Worm (Caenorhabditis elegans) whole organism, mixed stage, embryonic: Measurements from ENCODE around the gene srg-51.

ENCODE experiments used
- ces-1 ChIP-seq: fragments of 150-350 bp; optimal IDR thresholded peaks from 2 replicates; lab custom pipeline; 2014; ENCODE audit warnings: missing biosample characterization, missing genetic modification reagents, missing genetic modification characterization
- cnd-1 ChIP-seq: fragments of 200-800 bp; sonication (Bioruptor generic); optimal IDR thresholded peaks from 2 replicates; lab custom pipeline; 2018; ENCODE audit warnings: mild to moderate bottlenecking, missing genetic modification characterization, missing compliant biosample characterization
- drap-1 ChIP-seq: fragments of 200-800 bp; sonication (Bioruptor generic); optimal IDR thresholded peaks from 3 replicates; lab custom pipeline; 2018; ENCODE audit warnings: mild to moderate bottlenecking, missing genetic modification characterization, missing compliant biosample characterization
- ham-2 ChIP-seq: fragments of 200-800 bp; sonication (Bioruptor generic); optimal IDR thresholded peaks from 2 replicates; lab custom pipeline; 2018; ENCODE audit warnings: mild to moderate bottlenecking, missing genetic modification characterization, missing compliant biosample characterization
- lin-13 ChIP-seq: fragments of 150-350 bp; optimal IDR thresholded peaks from 2 replicates; lab custom pipeline; 2014; ENCODE audit warnings: missing biosample characterization, missing genetic modification characterization
- nhr-12 ChIP-seq: fragments of 150-350 bp; optimal IDR thresholded peaks from 2 replicates; lab custom pipeline; 2014; ENCODE audit warnings: missing biosample characterization, missing genetic modification characterization
- nhr-2 ChIP-seq: fragments of 150-350 bp; optimal IDR thresholded peaks from 2 replicates; lab custom pipeline; 2014; ENCODE audit warnings: missing biosample characterization, missing genetic modification characterization
- nhr-237 ChIP-seq: fragments of 150-350 bp; optimal IDR thresholded peaks from 2 replicates; lab custom pipeline; 2014; ENCODE audit warnings: missing biosample characterization, missing genetic modification characterization
- snpc-4 ChIP-seq: fragments of 150-350 bp; optimal IDR thresholded peaks from 2 replicates; lab custom pipeline; 2014; ENCODE audit warnings: missing biosample characterization, missing genetic modification characterization
- unc-120 ChIP-seq: sonication (generic microtip); optimal IDR thresholded peaks from 2 replicates; lab custom pipeline; 2017; ENCODE audit warnings: missing genetic modification characterization, missing compliant biosample characterization; ENCODE audit not compliant: poor library complexity, severe bottlenecking
- unc-62 ChIP-seq: fragments of 150-350 bp; optimal IDR thresholded peaks from 2 replicates; lab custom pipeline; 2014; ENCODE audit warnings: missing biosample characterization, missing genetic modification reagents, missing genetic modification characterization

DNA sequence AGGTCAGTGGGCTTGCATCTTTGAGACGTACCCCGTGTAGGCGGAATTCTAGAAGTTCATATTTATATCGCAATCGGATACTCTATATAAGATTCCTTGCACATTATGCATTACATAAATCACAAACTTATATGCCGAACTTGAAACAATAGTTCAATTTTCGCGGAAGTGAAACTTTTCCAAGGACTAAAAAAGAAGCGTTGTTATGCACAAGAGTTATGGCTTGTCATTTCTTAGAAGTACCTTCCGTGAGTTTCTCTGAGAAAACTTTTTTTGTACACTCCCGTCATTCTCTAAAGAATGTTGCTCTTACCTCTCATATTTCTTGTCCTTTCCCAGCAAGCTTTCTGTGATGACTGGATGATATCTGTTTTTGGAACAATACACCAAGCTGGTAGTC, 22.3 kb downstream of the srg-51 start, which contains the start of gene M199.136:
- no peak for TF ChIP-seq unc-62 (GFP tag; lab: Kevin White, UChicago)
- no peak for TF ChIP-seq nhr-2 (tag; lab: Kevin White, UChicago)
- no peak for TF ChIP-seq ces-1 (GFP tag; lab: Kevin White, UChicago)
- TF ChIP-seq nhr-237 (tag; lab: Kevin White, UChicago), result no peak
- no peak for TF ChIP-seq drap-1 (GFP tag; lab: Kevin White, UChicago)
- no peak for TF ChIP-seq snpc-4 (tag; lab: Kevin White, UChicago)
- no peak for TF ChIP-seq unc-120 (tag; lab: Kevin White, UChicago)
- no peak for TF ChIP-seq ham-2 (GFP tag; lab: Kevin White, UChicago)
- TF ChIP-seq nhr-12, result no peak
- no peak for TF ChIP-seq cnd-1 (tag; lab: Kevin White, UChicago)
- no peak for TF ChIP-seq lin-13 (tag; lab: Kevin White, UChicago)
